Fruit fly (Drosophila melanogaster) whole organism, embryonic: ENCODE results near the gene Adck5.

ENCODE experiments used
- Abd-B ChIP-seq: fragments of 200-800 bp; sonication (Bioruptor generic); optimal IDR thresholded peaks from 2 replicates; lab custom pipeline; 2018; ENCODE audit warnings: missing biosample characterization, mild to moderate bottlenecking, missing genetic modification characterization, moderate library complexity
- Atf6 ChIP-seq: fragments of 200-800 bp; sonication (Bioruptor generic); IDR thresholded peaks from 2 replicates; pipeline ENCODE4 v1.3.6; 2022; ENCODE audit warnings: missing biosample characterization, missing genetic modification characterization
- B-H2 ChIP-seq: fragments of 200-800 bp; sonication (Bioruptor generic); optimal IDR thresholded peaks from 2 replicates; lab custom pipeline; 2018; ENCODE audit warnings: missing biosample characterization, mild to moderate bottlenecking, missing genetic modification characterization
- Blimp-1 ChIP-seq: fragments of 200-800 bp; sonication (Bioruptor generic); optimal IDR thresholded peaks from 3 replicates; lab custom pipeline; 2018; ENCODE audit warnings: missing biosample characterization, missing genetic modification characterization, mild to moderate bottlenecking, moderate library complexity, missing genetic modification reagents
- CG10543 ChIP-seq: fragments of 200-800 bp; sonication (Bioruptor generic); optimal IDR thresholded peaks from 3 replicates; lab custom pipeline; 2017; ENCODE audit warnings: missing biosample characterization, mild to moderate bottlenecking, missing genetic modification characterization, moderate library complexity
- CG10979 ChIP-seq: fragments of 200-800 bp; sonication (Bioruptor generic); optimal IDR thresholded peaks from 2 replicates; lab custom pipeline; 2018; ENCODE audit warnings: missing biosample characterization, mild to moderate bottlenecking, missing genetic modification characterization, moderate library complexity
- CG11695 ChIP-seq: fragments of 200-800 bp; sonication (Bioruptor generic); IDR thresholded peaks from 3 replicates; pipeline ENCODE4 v1.3.6; 2022; ENCODE audit warnings: missing biosample characterization, missing genetic modification characterization
- CG12236 ChIP-seq: fragments of 200-800 bp; sonication (Bioruptor generic); optimal IDR thresholded peaks from 2 replicates; lab custom pipeline; 2016; ENCODE audit warnings: missing biosample characterization, missing genetic modification characterization
- CG12659 ChIP-seq: fragments of 200-800 bp; sonication (Bioruptor generic); optimal IDR thresholded peaks from 3 replicates; lab custom pipeline; 2017; ENCODE audit warnings: mild to moderate bottlenecking, missing biosample characterization, missing genetic modification reagents, missing genetic modification characterization
- CG13424 ChIP-seq: fragments of 200-800 bp; sonication (Bioruptor generic); optimal IDR thresholded peaks from 2 replicates; lab custom pipeline; 2019; ENCODE audit warnings: missing biosample characterization, mild to moderate bottlenecking, missing genetic modification characterization, moderate library complexity
- CG1603 ChIP-seq: fragments of 200-800 bp; sonication (Bioruptor generic); optimal IDR thresholded peaks from 2 replicates; lab custom pipeline; 2019; ENCODE audit warnings: missing biosample characterization, mild to moderate bottlenecking, missing genetic modification characterization, moderate library complexity
- CG16779 ChIP-seq: fragments of 200-800 bp; sonication (Bioruptor generic); IDR thresholded peaks from 2 replicates; pipeline ENCODE4 v1.3.6; 2022; ENCODE audit warnings: missing biosample characterization, missing genetic modification characterization
- CG17802 ChIP-seq: fragments of 200-800 bp; sonication (Bioruptor generic); optimal IDR thresholded peaks from 2 replicates; lab custom pipeline; 2018; ENCODE audit warnings: missing biosample characterization, mild to moderate bottlenecking, missing genetic modification characterization, moderate library complexity
- CG42726 ChIP-seq: fragments of 200-800 bp; sonication (Bioruptor generic); IDR thresholded peaks from 2 replicates; pipeline ENCODE4 v1.3.6; 2022; ENCODE audit warnings: missing biosample characterization, missing genetic modification characterization; ENCODE audit not compliant: partially characterized antibody
- CG4404 ChIP-seq: fragments of 200-800 bp; sonication (Bioruptor generic); IDR thresholded peaks from 2 replicates; pipeline ENCODE4 v1.3.6; 2022; ENCODE audit warnings: missing biosample characterization, missing genetic modification characterization
- CG4617 ChIP-seq: fragments of 200-800 bp; sonication (Bioruptor generic); optimal IDR thresholded peaks from 3 replicates; lab custom pipeline; 2016; ENCODE audit warnings: missing biosample characterization, missing genetic modification characterization, borderline replicate concordance
- CG4707 ChIP-seq: fragments of 200-800 bp; sonication (Bioruptor generic); optimal IDR thresholded peaks from 2 replicates; lab custom pipeline; 2018; ENCODE audit warnings: missing biosample characterization, mild to moderate bottlenecking, missing genetic modification characterization, moderate library complexity
- CG6813 ChIP-seq: fragments of 200-800 bp; sonication (Bioruptor generic); optimal IDR thresholded peaks from 2 replicates; lab custom pipeline; 2017; ENCODE audit warnings: missing biosample characterization, missing genetic modification characterization, mild to moderate bottlenecking, moderate library complexity, missing genetic modification reagents
- CG8924 ChIP-seq: fragments of 200-800 bp; optimal IDR thresholded peaks from 3 replicates; lab custom pipeline; 2019; ENCODE audit warnings: missing biosample characterization, mild to moderate bottlenecking, missing genetic modification characterization, moderate library complexity
- CG9932 ChIP-seq: fragments of 200-800 bp; sonication (Bioruptor generic); IDR thresholded peaks from 2 replicates; pipeline ENCODE4 v1.3.6; 2022; ENCODE audit warnings: missing biosample characterization, missing genetic modification characterization
- Hey ChIP-seq: fragments of 200-800 bp; sonication (Bioruptor generic); optimal IDR thresholded peaks from 3 replicates; lab custom pipeline; 2018; ENCODE audit warnings: missing biosample characterization, mild to moderate bottlenecking, missing genetic modification characterization
- Ptx1 ChIP-seq: fragments of 200-800 bp; sonication (Bioruptor generic); IDR thresholded peaks from 2 replicates; pipeline ENCODE4 v1.3.6; 2022; ENCODE audit warnings: missing biosample characterization, missing genetic modification characterization
- Taf1 ChIP-seq: fragments of 200-800 bp; sonication (Bioruptor generic); IDR thresholded peaks from 2 replicates; pipeline ENCODE4 v1.3.6; 2022; ENCODE audit warnings: missing biosample characterization, missing genetic modification characterization
- bab2 ChIP-seq: fragments of 200-800 bp; sonication (Bioruptor generic); optimal IDR thresholded peaks from 2 replicates; lab custom pipeline; 2016; ENCODE audit warnings: missing biosample characterization, missing genetic modification characterization
- bigmax ChIP-seq: fragments of 200-800 bp; sonication (Bioruptor generic); optimal IDR thresholded peaks from 2 replicates; lab custom pipeline; 2018; ENCODE audit warnings: missing biosample characterization, mild to moderate bottlenecking, missing genetic modification characterization
- cad ChIP-seq: fragments of >200 bp; optimal IDR thresholded peaks from 2 replicates; lab custom pipeline; 2017; ENCODE audit warnings: missing biosample characterization, missing genetic modification characterization
- cas ChIP-seq: fragments of 200-800 bp; sonication (Bioruptor generic); IDR thresholded peaks from 2 replicates; pipeline ENCODE4 v1.3.6; 2022; ENCODE audit warnings: missing biosample characterization, missing genetic modification characterization
- corto ChIP-seq: fragments of 200-800 bp; sonication (Bioruptor generic); optimal IDR thresholded peaks from 2 replicates; lab custom pipeline; 2016; ENCODE audit warnings: missing biosample characterization, mild to moderate bottlenecking, missing genetic modification characterization, moderate library complexity
- dysf ChIP-seq: fragments of 200-800 bp; sonication (Bioruptor generic); IDR thresholded peaks from 3 replicates; pipeline ENCODE4 v1.3.6; 2022; ENCODE audit warnings: missing biosample characterization, missing genetic modification characterization
- esg ChIP-seq: fragments of 200-800 bp; sonication (Bioruptor generic); conservative IDR thresholded peaks from 2 replicates; pipeline ENCODE4 v1.3.6; 2022; ENCODE audit warnings: missing biosample characterization, missing genetic modification characterization
- ewg ChIP-seq: fragments of 200-800 bp; sonication (Bioruptor generic); optimal IDR thresholded peaks from 3 replicates; lab custom pipeline; 2017; ENCODE audit warnings: mild to moderate bottlenecking, missing biosample characterization, missing genetic modification reagents, missing genetic modification characterization
- fd3F ChIP-seq: fragments of 200-800 bp; sonication (Bioruptor generic); optimal IDR thresholded peaks from 2 replicates; lab custom pipeline; 2018; ENCODE audit warnings: missing biosample characterization, mild to moderate bottlenecking, missing genetic modification characterization, moderate library complexity
- fd64A ChIP-seq: fragments of 200-800 bp; sonication (Bioruptor generic); optimal IDR thresholded peaks from 3 replicates; lab custom pipeline; 2018; ENCODE audit warnings: missing biosample characterization, mild to moderate bottlenecking, missing genetic modification characterization
- fd96Cb ChIP-seq: fragments of 200-800 bp; sonication (Bioruptor generic); optimal IDR thresholded peaks from 2 replicates; lab custom pipeline; 2018; ENCODE audit warnings: missing biosample characterization, mild to moderate bottlenecking, missing genetic modification characterization, moderate library complexity
- ham ChIP-seq: fragments of 200-800 bp; sonication (Bioruptor generic); IDR thresholded peaks from 2 replicates; pipeline ENCODE4 v1.3.6; 2022; ENCODE audit warnings: missing biosample characterization, missing genetic modification characterization
- her ChIP-seq: fragments of 200-800 bp; sonication (Bioruptor generic); optimal IDR thresholded peaks from 2 replicates; lab custom pipeline; 2016; ENCODE audit warnings: missing biosample characterization, missing genetic modification characterization
- hkb ChIP-seq, 2 experiments: fragments of 200-800 bp in 1 of 2; fragments of >200 bp in 1 of 2; sonication (Bioruptor generic) in 1 of 2; IDR thresholded peaks in 1 of 2; optimal IDR thresholded peaks in 1 of 2; 2 replicates each; pipeline versions ENCODE4 v1.3.6 to Lab custom; 2017 to 2022; ENCODE audit warnings: missing biosample characterization in 1 of 2, missing genetic modification characterization in 1 of 2
- inv ChIP-seq: fragments of 200-800 bp; sonication (Bioruptor generic); IDR thresholded peaks from 2 replicates; pipeline ENCODE4 v1.3.6; 2022; ENCODE audit warnings: missing biosample characterization, missing genetic modification characterization; ENCODE audit not compliant: partially characterized antibody
- lov ChIP-seq, 2 experiments: fragments of 200-800 bp in 1 of 2; fragments of >200 bp in 1 of 2; sonication (Bioruptor generic) in 1 of 2; IDR thresholded peaks in 1 of 2; optimal IDR thresholded peaks in 1 of 2; 2 replicates in 1 of 2; 3 replicates in 1 of 2; pipeline versions ENCODE4 v1.3.6 to Lab custom; 2017 to 2022; ENCODE audit warnings: missing biosample characterization in 1 of 2, missing genetic modification characterization in 1 of 2
- repo ChIP-seq: fragments of 200-800 bp; sonication (Bioruptor generic); optimal IDR thresholded peaks from 2 replicates; lab custom pipeline; 2016; ENCODE audit warnings: missing biosample characterization, missing genetic modification characterization
- salm ChIP-seq: fragments of 200-800 bp; sonication (Bioruptor generic); optimal IDR thresholded peaks from 2 replicates; lab custom pipeline; 2018; ENCODE audit warnings: missing biosample characterization, mild to moderate bottlenecking, missing genetic modification characterization
- sd ChIP-seq: fragments of 200-800 bp; sonication (Bioruptor generic); optimal IDR thresholded peaks from 3 replicates; lab custom pipeline; 2018; ENCODE audit warnings: missing biosample characterization, mild to moderate bottlenecking, missing genetic modification characterization, moderate library complexity
- sisA ChIP-seq: fragments of 200-800 bp; sonication (Bioruptor generic); IDR thresholded peaks from 2 replicates; pipeline ENCODE4 v1.3.6; 2022; ENCODE audit warnings: missing biosample characterization, missing genetic modification characterization
- sqz ChIP-seq: fragments of 200-800 bp; sonication (Bioruptor generic); optimal IDR thresholded peaks from 3 replicates; lab custom pipeline; 2018; ENCODE audit warnings: missing biosample characterization, mild to moderate bottlenecking, missing genetic modification characterization
- stwl ChIP-seq: fragments of 200-800 bp; sonication (Bioruptor generic); optimal IDR thresholded peaks from 3 replicates; lab custom pipeline; 2018; ENCODE audit warnings: missing biosample characterization, mild to moderate bottlenecking, missing genetic modification characterization, moderate library complexity
- tap ChIP-seq: fragments of 200-800 bp; optimal IDR thresholded peaks from 3 replicates; lab custom pipeline; 2019; ENCODE audit warnings: missing biosample characterization, mild to moderate bottlenecking, missing genetic modification characterization, moderate library complexity
- tx ChIP-seq: fragments of 200-800 bp; sonication (Bioruptor generic); optimal IDR thresholded peaks from 2 replicates; lab custom pipeline; 2016; ENCODE audit warnings: missing biosample characterization, missing genetic modification characterization

Gene Adck5

DNA sequence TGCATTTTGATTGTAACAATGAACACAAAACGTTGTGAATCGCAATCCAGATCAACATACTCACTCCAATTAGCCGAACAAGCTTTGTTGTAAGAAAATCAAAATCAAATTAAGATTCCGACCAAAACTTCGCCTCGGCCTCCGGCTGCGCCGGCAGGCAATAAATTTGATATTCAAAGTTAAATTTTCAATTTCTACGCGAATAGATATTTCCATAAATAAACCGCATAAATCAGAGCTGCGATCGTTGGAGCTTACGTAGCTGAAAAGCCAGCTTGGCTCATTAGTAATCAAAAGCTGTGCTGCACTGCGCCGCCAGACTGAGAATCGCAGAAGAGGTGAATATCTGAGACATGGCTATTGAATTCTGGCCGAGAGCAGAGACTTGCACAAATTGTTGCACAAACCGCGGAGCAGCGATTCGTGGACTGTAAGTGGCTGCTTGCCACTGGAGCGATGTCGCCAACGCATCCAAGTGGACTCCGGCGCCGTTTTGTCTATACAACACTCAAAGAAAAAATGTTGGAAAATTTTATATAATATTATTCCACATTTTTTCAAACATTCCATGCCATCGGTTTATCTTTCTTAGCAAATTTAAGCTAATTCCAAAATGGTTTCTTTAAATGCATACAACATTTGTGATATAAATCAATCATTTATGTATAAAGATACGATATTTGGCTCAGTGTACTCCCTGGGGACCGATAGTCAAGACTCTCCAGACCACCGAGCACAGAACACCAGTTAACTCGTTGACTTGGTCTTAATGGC is 21.0 kb upstream of the Adck5 start (continued):
- TF ChIP-seq lov (optimal IDR thresholded peaks at IDR 0.05; lab: Kevin White, UChicago) (no peak), lov (GFP tag; IDR thresholded peaks at IDR 0.05; lab: Robert Waterston, UW) (no peak), bab2 (GFP tag; lab: Kevin White, UChicago) (no peak), CG10543 (no peak), CG13424 (tag; lab: Kevin White, UChicago) (peak; percentile 46), CG8924 (peak; percentile 49), ham (GFP tag; lab: Robert Waterston, UW) (no peak), fd3F (no peak), CG1603 (tag; lab: Kevin White, UChicago) (peak; percentile 39), fd96Cb (tag; lab: Kevin White, UChicago) (peak; percentile 63), CG12659 (GFP tag; lab: Kevin White, UChicago) (peak; percentile 9), B-H2 (GFP tag; lab: Kevin White, UChicago) (no peak), her (GFP tag; lab: Kevin White, UChicago) (no peak), CG4707 (peak; percentile 38), tap (tag; lab: Kevin White, UChicago) (peak; percentile 42), dysf (peak; percentile 70), CG9932 (GFP tag; lab: Robert Waterston, UW) (no peak), tx (GFP tag; lab: Kevin White, UChicago) (no peak), esg (GFP tag; lab: Robert Waterston, UW) (peak; percentile 16; the same call in 1 of the 2 replicates), CG10979 (peak; percentile 81), cas (GFP tag; lab: Robert Waterston, UW) (no peak), inv (GFP tag; lab: Robert Waterston, UW) (no peak), cad (GFP tag; lab: Kevin White, UChicago) (no peak), Ptx1 (GFP tag; lab: Robert Waterston, UW) (no peak; the same call in 1 of the 2 replicates), sisA (GFP tag; lab: Robert Waterston, UW) (no peak; the same call in 1 of the 2 replicates), sqz (GFP tag; lab: Kevin White, UChicago) (no peak), Atf6 (GFP tag; lab: Robert Waterston, UW) (no peak), bigmax (no peak), salm (tag; lab: Kevin White, UChicago) (no peak), CG12236 (GFP tag; lab: Kevin White, UChicago) (no peak), CG42726 (no peak), stwl (no peak), Blimp-1 (GFP tag; lab: Kevin White, UChicago) (peak; percentile 81), Hey (tag; lab: Kevin White, UChicago) (no peak), CG6813 (GFP tag; lab: Kevin White, UChicago) (peak; percentile 29), sd (tag; lab: Kevin White, UChicago) (peak; percentile 47), CG16779 (GFP tag; lab: Robert Waterston, UW) (no peak), ewg (GFP tag; lab: Kevin White, UChicago) (peak; percentile 5), CG11695 (peak; percentile 57; the same call in 2 of the 3 replicates), hkb (optimal IDR thresholded peaks at IDR 0.05; lab: Kevin White, UChicago) (no peak), hkb (GFP tag; IDR thresholded peaks at IDR 0.05; lab: Robert Waterston, UW) (peak; percentile 57), Abd-B (GFP tag; lab: Kevin White, UChicago) (peak; percentile 6), corto (GFP tag; lab: Kevin White, UChicago) (no peak), repo (no peak), CG4404 (no peak), CG4617 (GFP tag; lab: Kevin White, UChicago) (no peak), fd64A (GFP tag; lab: Kevin White, UChicago) (no peak), Taf1 (GFP tag; lab: Robert Waterston, UW) (no peak), CG17802 (peak; percentile 17)
